Fruit fly (Drosophila melanogaster) S2 (cell line): ENCODE measurements around the gene eIF2beta.
A peak's percentile ranks its signal among the peaks of the same experiment; 100 is the strongest.

ENCODE experiments used
- CG8478 ChIP-seq: fragments of >200 bp; optimal IDR thresholded peaks from 2 replicates; lab custom pipeline; 2018
- CTCF ChIP-seq, 2 experiments: fragments of >200 bp; optimal IDR thresholded peaks; 2 replicates each; lab custom pipeline; 2018

Gene eIF2beta

dm6 chr3L:12496428-12497344 lies 29.8 kb downstream of the eIF2beta start, which contains the start of gene CG10657:
Gene CG10657 (minus strand): TSS chr3L:12497216.
- no peak for TF ChIP-seq CTCF (optimal IDR thresholded peaks at IDR 0.05; lab: Kevin White, UChicago)
- no peak for TF ChIP-seq CG8478 (lab: Kevin White, UChicago)

- no peak for TF ChIP-seq CTCF (optimal IDR thresholded peaks at IDR 0.05; lab: Kevin White, UChicago)
- TF ChIP-seq CG8478 (lab: Kevin White, UChicago), result no peak
Measured at dm6 chr3L:12495312-12495725, 31.2 kb downstream of the eIF2beta start.

- TF ChIP-seq CTCF (optimal IDR thresholded peaks at IDR 0.05; lab: Kevin White, UChicago), result no peak
- TF ChIP-seq CG8478 (lab: Kevin White, UChicago), result no peak
Measured at dm6 chr3L:12494273-12494672, 32.3 kb downstream of the eIF2beta start.

dm6 chr3L:12490418-12491035 lies 36.0 kb downstream of the eIF2beta start, which contains the start of gene CG10660:
Gene CG10660 (minus strand): TSS chr3L:12490676.
- no peak for TF ChIP-seq CG8478 (lab: Kevin White, UChicago)
- no peak for TF ChIP-seq CTCF (optimal IDR thresholded peaks at IDR 0.05; lab: Kevin White, UChicago)

dm6 chr3L:12489952-12490351 lies 36.6 kb downstream of the eIF2beta start:
- no peak for TF ChIP-seq CTCF (optimal IDR thresholded peaks at IDR 0.05; lab: Kevin White, UChicago)
- no peak for TF ChIP-seq CG8478 (lab: Kevin White, UChicago)

dm6 chr3L:12486175-12486574 lies 40.4 kb downstream of the eIF2beta start:
- TF ChIP-seq CG8478 (lab: Kevin White, UChicago), result no peak
- TF ChIP-seq CTCF (optimal IDR thresholded peaks at IDR 0.05; lab: Kevin White, UChicago), result no peak

- no peak for TF ChIP-seq CG8478 (lab: Kevin White, UChicago)
- no peak for TF ChIP-seq CTCF (optimal IDR thresholded peaks at IDR 0.05; lab: Kevin White, UChicago)
Measured at dm6 chr3L:12484948-12485347, 41.6 kb downstream of the eIF2beta start, which contains the start of gene CG10663. Gene CG10663 (minus strand): TSS chr3L:12485035.

- TF ChIP-seq CTCF (optimal IDR thresholded peaks at IDR 0.05; lab: Kevin White, UChicago), result no peak
- TF ChIP-seq CG8478 (lab: Kevin White, UChicago), result no peak
Measured at dm6 chr3L:12484464-12484863, 42.1 kb downstream of the eIF2beta start.

dm6 chr3L:12482917-12483316 lies 43.6 kb downstream of the eIF2beta start:
- TF ChIP-seq CG8478 (lab: Kevin White, UChicago), result no peak
- no peak for TF ChIP-seq CTCF (optimal IDR thresholded peaks at IDR 0.05; lab: Kevin White, UChicago)

dm6 chr3L:12482246-12482645 lies 44.3 kb downstream of the eIF2beta start, which contains the start of gene CG33725:
Gene CG33725 (plus strand): TSS chr3L:12482609.
- TF ChIP-seq CTCF (optimal IDR thresholded peaks at IDR 0.05; lab: Kevin White, UChicago), result no peak
- no peak for TF ChIP-seq CG8478 (lab: Kevin White, UChicago)

dm6 chr3L:12478229-12478628 lies 48.3 kb downstream of the eIF2beta start:
- TF ChIP-seq CTCF (optimal IDR thresholded peaks at IDR 0.05; lab: Kevin White, UChicago) (peak in 1 of 2 experiments; percentile 4), CG8478 (lab: Kevin White, UChicago) (no peak)
